Worm (Caenorhabditis elegans) whole organism, midembryonic: ENCODE measurements around the gene clec-32.

Experiments
- flt-1 ChIP-seq: fragments of 200-800 bp; sonication (Bioruptor generic); IDR thresholded peaks from 2 replicates; pipeline ENCODE4 v1.3.6; 2022; ENCODE audit warnings: missing genetic modification characterization, missing compliant biosample characterization
- ref-1 ChIP-seq: fragments of 200-800 bp; sonication (Bioruptor generic); conservative IDR thresholded peaks from 2 replicates; pipeline ENCODE4 v1.3.6; 2022; ENCODE audit warnings: missing genetic modification reagents, missing genetic modification characterization, missing compliant biosample characterization
- tab-1 ChIP-seq: fragments of 200-800 bp; sonication (Bioruptor generic); IDR thresholded peaks from 2 replicates; pipeline ENCODE4 v1.3.6; 2022; ENCODE audit warnings: missing genetic modification characterization, missing compliant biosample characterization

DNA sequence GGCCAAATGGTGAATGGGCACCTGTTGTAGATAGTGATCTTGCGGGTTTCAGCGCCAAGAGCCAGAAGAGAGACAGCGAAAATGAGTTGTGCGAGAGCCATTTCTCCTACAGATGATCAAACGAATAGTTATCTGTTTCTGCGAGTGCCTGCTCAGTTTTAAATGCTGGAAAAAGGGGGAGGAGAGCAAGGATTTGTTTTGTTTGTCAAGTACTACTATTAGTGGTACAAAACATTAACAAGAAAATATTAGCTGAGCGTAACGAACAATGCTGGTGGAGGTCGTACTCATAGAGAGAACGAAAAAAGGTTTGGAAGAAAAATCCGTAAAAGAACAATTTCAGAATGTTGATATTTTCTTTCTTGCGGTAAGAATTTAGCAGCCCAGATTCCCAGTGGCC is 9.8 kb upstream of the clec-32 start, which contains the start of gene thn-4:
- TF ChIP-seq flt-1 (GFP tag; lab: Robert Waterston, UW): no peak
- no peak for TF ChIP-seq ref-1 (GFP tag; lab: Robert Waterston, UW)
- TF ChIP-seq tab-1: no peak
